Worm (Caenorhabditis elegans): ENCODE measurements around the gene ver-4.

The ver-4 gene

DNA sequence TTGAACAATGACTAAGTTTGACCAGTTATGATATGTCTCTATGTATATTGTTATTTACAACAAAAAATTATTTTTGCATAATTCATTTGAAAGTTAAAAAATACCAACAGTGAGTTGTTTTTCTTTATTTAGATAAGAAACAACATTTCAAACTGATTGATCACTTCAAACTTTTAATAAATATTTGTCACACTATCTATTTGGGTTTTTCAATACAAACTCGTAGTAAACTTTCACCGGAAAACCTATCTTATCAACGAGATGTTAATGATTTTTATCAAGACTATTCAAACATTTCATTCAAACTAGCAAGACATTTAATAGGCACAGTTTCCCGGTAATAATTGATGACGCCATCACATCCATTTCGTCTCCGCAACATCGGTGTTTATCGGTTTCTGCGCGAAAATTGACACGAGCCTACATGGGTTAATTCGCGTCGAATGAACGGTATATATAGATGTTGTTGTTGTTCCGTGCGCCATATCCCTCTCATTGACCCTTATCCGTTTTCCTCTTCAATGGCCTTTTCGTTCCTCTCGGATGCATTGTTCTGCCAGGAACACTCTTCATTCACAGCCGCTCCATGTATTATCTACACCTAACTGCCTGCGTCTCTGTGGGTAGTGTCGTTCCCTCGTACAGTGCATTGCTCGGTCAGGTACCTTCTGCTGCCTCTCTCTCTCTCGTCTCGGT is 8.2 kb downstream of the ver-4 start:
- TF ChIP-seq unc-120 (tag; optimal IDR thresholded peaks at IDR 0.05; ENCODE audit: poor library complexity, severe bottlenecking) (no peak), mls-2 (tag; optimal IDR thresholded peaks at IDR 0.05) (peak; percentile 75), lsy-2 (tag; optimal IDR thresholded peaks at IDR 0.05) (no peak), ceh-43 (GFP tag; optimal IDR thresholded peaks at IDR 0.05) (peak; percentile 23), sptf-1 (tag; optimal IDR thresholded peaks at IDR 0.05) (peak; percentile 61), mep-1 (tag; optimal IDR thresholded peaks at IDR 0.05) (no peak), elt-3 (tag; optimal IDR thresholded peaks at IDR 0.05) (peak; percentile 25), zip-8 (tag; optimal IDR thresholded peaks at IDR 0.05) (no peak), ces-1 (GFP tag; optimal IDR thresholded peaks at IDR 0.05) (no peak), ceh-83 (GFP tag; optimal IDR thresholded peaks at IDR 0.05) (no peak), pha-4 (tag; optimal IDR thresholded peaks at IDR 0.05) (peak; percentile 15), unc-39 (tag; optimal IDR thresholded peaks at IDR 0.05) (no peak), hlh-1 (tag; optimal IDR thresholded peaks at IDR 0.05) (no peak), ztf-11 (tag; optimal IDR thresholded peaks at IDR 0.05) (no peak), drap-1 (GFP tag; optimal IDR thresholded peaks at IDR 0.05) (no peak), nhr-76 (tag; optimal IDR thresholded peaks at IDR 0.05) (no peak), ceh-39 (tag; optimal IDR thresholded peaks at IDR 0.05) (no peak), tbx-8 (GFP tag; optimal IDR thresholded peaks at IDR 0.05) (no peak), snpc-4 (tag; optimal IDR thresholded peaks at IDR 0.05) (no peak), ham-2 (GFP tag; optimal IDR thresholded peaks at IDR 0.05) (peak; percentile 84), M03D4.4 (tag; optimal IDR thresholded peaks at IDR 0.05) (peak; percentile 24), bed-3 (GFP tag; optimal IDR thresholded peaks at IDR 0.05) (no peak), elt-1 (tag; optimal IDR thresholded peaks at IDR 0.05; ENCODE audit: borderline replicate concordance, insufficient read depth) (peak; percentile 3), mab-5 (tag; optimal IDR thresholded peaks at IDR 0.05) (no peak), lin-32 (GFP tag; optimal IDR thresholded peaks at IDR 0.05) (no peak), unc-62 (GFP tag; optimal IDR thresholded peaks at IDR 0.05) (peak; percentile 8), sem-2 (GFP tag; optimal IDR thresholded peaks at IDR 0.05) (no peak), flh-1 (GFP tag; optimal IDR thresholded peaks at IDR 0.05) (no peak), cnd-1 (tag; optimal IDR thresholded peaks at IDR 0.05) (peak; percentile 28), blmp-1 (tag; optimal IDR thresholded peaks at IDR 0.05) (no peak), nhr-2 (tag; optimal IDR thresholded peaks at IDR 0.05) (peak; percentile 96), nhr-237 (tag; optimal IDR thresholded peaks at IDR 0.05) (no peak), nhr-12 (tag; optimal IDR thresholded peaks at IDR 0.05) (no peak), lin-13 (tag; optimal IDR thresholded peaks at IDR 0.05) (no peak), nhr-28 (tag; optimal IDR thresholded peaks at IDR 0.05) (no peak)

DNA sequence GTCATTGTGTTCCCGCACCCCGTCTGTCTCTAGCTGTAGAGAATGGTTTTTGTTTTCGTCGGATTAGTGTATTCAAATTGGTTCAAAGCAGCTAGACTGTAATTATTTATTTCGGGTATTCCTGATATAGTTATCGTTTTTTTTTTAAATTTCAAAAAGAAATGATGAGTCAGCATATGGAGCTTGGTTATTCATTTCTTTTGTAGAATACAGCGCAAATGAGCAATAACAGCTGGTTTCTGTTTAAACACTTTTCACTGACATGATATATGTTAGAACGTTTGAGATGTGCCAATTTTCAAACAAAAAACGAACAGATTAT is 8.7 kb downstream of the ver-4 start:
- TF ChIP-seq hlh-1 (tag; optimal IDR thresholded peaks at IDR 0.05) (no peak), sptf-1 (tag; optimal IDR thresholded peaks at IDR 0.05) (no peak), unc-62 (GFP tag; optimal IDR thresholded peaks at IDR 0.05) (no peak), mls-2 (tag; optimal IDR thresholded peaks at IDR 0.05) (peak; percentile 63), cnd-1 (tag; optimal IDR thresholded peaks at IDR 0.05) (no peak), ham-2 (GFP tag; optimal IDR thresholded peaks at IDR 0.05) (no peak), nhr-28 (tag; optimal IDR thresholded peaks at IDR 0.05) (no peak)

DNA sequence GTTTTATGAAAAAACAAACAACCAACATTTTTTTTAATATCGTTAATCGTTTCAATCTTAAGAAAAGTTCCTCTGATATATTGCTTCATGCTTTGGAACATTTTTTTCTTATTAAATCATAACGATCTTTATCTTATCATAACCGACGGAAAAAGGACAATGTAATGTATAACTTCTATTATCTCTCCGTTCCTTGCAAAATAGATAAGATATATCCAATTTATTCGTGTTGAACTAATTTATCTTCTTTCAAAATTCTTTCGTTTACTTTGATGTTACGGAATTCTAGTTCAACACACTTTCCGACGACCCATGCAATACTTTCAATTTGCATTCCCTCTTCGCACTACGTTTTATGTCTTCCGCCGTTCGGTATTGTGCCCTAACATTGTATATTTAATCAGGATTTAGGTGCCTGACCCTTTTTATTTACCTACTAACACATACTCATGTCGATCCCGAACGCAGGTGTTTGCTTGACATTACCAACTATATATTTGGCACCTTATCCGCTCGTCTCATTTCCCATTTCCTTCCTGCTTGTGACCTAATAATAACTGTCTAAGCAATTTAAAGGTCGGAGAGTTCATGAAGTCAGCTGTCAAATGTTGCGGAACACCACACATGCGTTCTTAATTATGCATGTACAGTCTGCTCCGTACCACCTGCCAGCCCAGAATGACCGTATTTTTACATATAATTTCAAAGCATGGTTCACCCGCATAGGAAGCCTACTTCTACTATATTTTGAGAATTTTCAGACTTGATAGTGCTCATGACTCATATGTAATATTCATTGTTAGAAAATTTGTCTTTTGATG is 9.4 kb downstream of the ver-4 start:
- TF ChIP-seq lin-32 (GFP tag; optimal IDR thresholded peaks at IDR 0.05) (no peak), tbx-8 (GFP tag; optimal IDR thresholded peaks at IDR 0.05) (no peak), nhr-2 (tag; optimal IDR thresholded peaks at IDR 0.05) (peak; percentile 92), cnd-1 (tag; optimal IDR thresholded peaks at IDR 0.05) (peak; percentile 38), elt-1 (tag; optimal IDR thresholded peaks at IDR 0.05; ENCODE audit: borderline replicate concordance, insufficient read depth) (peak; percentile 63)

Measured in whole organism, mixed stage, embryonic.